Worm (Caenorhabditis elegans): ENCODE measurements around the gene C05C10.7.
A peak's percentile ranks its signal among the peaks of the same experiment; 100 is the strongest.

ce11 chrII:9891031-9891689 lies 47.6 kb downstream of the C05C10.7 start, which contains the start of gene vgln-1:
- TF ChIP-seq ceh-82 (tag; optimal IDR thresholded peaks at IDR 0.05) (no peak), fkh-10 (GFP tag; optimal IDR thresholded peaks at IDR 0.05) (no peak), ztf-11 (tag; optimal IDR thresholded peaks at IDR 0.05) (no peak), nhr-25 (tag; optimal IDR thresholded peaks at IDR 0.05) (peak; percentile 55), nhr-12 (tag; optimal IDR thresholded peaks at IDR 0.05) (no peak), ceh-28 (tag; optimal IDR thresholded peaks at IDR 0.05) (no peak), R02D3.7 (tag; optimal IDR thresholded peaks at IDR 0.05) (no peak)

Measured in whole organism, L3 larva.